Worm (Caenorhabditis elegans) whole organism, L2 larva: Measurements from ENCODE around the gene str-211.

Experiments
- aly-2 ChIP-seq: fragments of 150-350 bp; optimal IDR thresholded peaks from 2 replicates; lab custom pipeline; 2014; ENCODE audit warnings: missing biosample characterization, missing genetic modification characterization
- ceh-16 ChIP-seq: fragments of 150-350 bp; optimal IDR thresholded peaks from 2 replicates; lab custom pipeline; 2014; ENCODE audit warnings: missing biosample characterization, missing genetic modification characterization
- crh-2 ChIP-seq: sonication (generic microtip); optimal IDR thresholded peaks from 2 replicates; lab custom pipeline; 2017; ENCODE audit warnings: missing biosample characterization, missing genetic modification characterization
- lin-13 ChIP-seq: fragments of 150-350 bp; optimal IDR thresholded peaks from 2 replicates; lab custom pipeline; 2014; ENCODE audit warnings: missing biosample characterization, missing genetic modification reagents, missing genetic modification characterization
- mdl-1 ChIP-seq, 2 experiments: fragments of 150-350 bp in 1 of 2; sonication (generic microtip) in 1 of 2; optimal IDR thresholded peaks; 2 replicates each; lab custom pipeline; 2017; ENCODE audit warnings: missing biosample characterization in 2 of 2, missing genetic modification characterization in 2 of 2
- nhr-11 ChIP-seq: fragments of 150-350 bp; optimal IDR thresholded peaks from 2 replicates; lab custom pipeline; 2014; ENCODE audit warnings: missing biosample characterization, missing genetic modification characterization
- nhr-237 ChIP-seq: fragments of 150-350 bp; optimal IDR thresholded peaks from 2 replicates; lab custom pipeline; 2014; ENCODE audit warnings: missing biosample characterization, missing genetic modification characterization
- nhr-25 ChIP-seq: fragments of 150-350 bp; sonication (generic microtip); optimal IDR thresholded peaks from 3 replicates; lab custom pipeline; 2014; ENCODE audit warnings: missing biosample characterization, missing genetic modification characterization
- skn-1 ChIP-seq: sonication (generic microtip); optimal IDR thresholded peaks from 2 replicates; lab custom pipeline; 2017; ENCODE audit warnings: missing biosample characterization, missing genetic modification characterization
- unc-62 ChIP-seq: fragments of 150-350 bp; optimal IDR thresholded peaks from 2 replicates; lab custom pipeline; 2014; ENCODE audit warnings: missing biosample characterization, missing genetic modification reagents, missing genetic modification characterization
- zag-1 ChIP-seq: fragments of 150-350 bp; optimal IDR thresholded peaks from 2 replicates; lab custom pipeline; 2014; ENCODE audit warnings: missing biosample characterization, missing genetic modification characterization
- ztf-11 ChIP-seq: sonication (generic microtip); optimal IDR thresholded peaks from 2 replicates; lab custom pipeline; 2017; ENCODE audit warnings: missing biosample characterization, missing genetic modification characterization
- ztf-4 ChIP-seq: fragments of 150-350 bp; optimal IDR thresholded peaks from 2 replicates; lab custom pipeline; 2014; ENCODE audit warnings: missing biosample characterization, missing genetic modification characterization

DNA sequence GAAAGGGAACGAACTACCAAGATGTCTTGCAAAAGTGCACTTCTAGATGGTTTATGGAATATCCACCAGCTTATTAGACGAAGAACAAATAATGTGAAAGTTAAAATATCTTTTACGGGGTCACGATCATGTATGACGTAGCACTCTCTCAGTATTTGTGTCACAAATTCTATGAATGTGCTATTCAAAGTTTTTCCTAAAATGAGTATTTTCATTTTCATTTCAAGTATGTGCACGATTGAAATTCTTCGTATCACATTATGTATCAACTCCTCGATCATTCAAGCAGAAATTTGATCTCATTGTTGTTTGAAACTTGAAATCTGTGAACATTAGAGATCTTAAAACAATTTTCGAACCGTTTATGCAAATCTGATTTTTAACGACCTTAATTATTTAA lies 33.4 kb upstream of the str-211 start:
- TF ChIP-seq ceh-16 (tag; lab: Kevin White, UChicago) (no peak), crh-2 (tag; lab: Kevin White, UChicago) (no peak), nhr-11 (tag; lab: Kevin White, UChicago) (no peak), skn-1 (tag; lab: Kevin White, UChicago) (no peak), unc-62 (GFP tag; lab: Kevin White, UChicago) (no peak), nhr-25 (tag; lab: Kevin White, UChicago) (no peak), nhr-237 (no peak), ztf-11 (no peak), aly-2 (tag; lab: Kevin White, UChicago) (no peak), zag-1 (tag; lab: Kevin White, UChicago) (no peak), lin-13 (GFP tag; lab: Kevin White, UChicago) (no peak), ztf-4 (tag; lab: Kevin White, UChicago) (no peak), mdl-1 (tag; optimal IDR thresholded peaks at IDR 0.05; lab: Kevin White, UChicago) (no peak)
